Worm (Caenorhabditis elegans) whole organism, late embryonic: ENCODE data around the gene acd-4.

ENCODE experiments used
- ceh-14 ChIP-seq: sonication (generic microtip); optimal IDR thresholded peaks from 2 replicates; lab custom pipeline; 2016; ENCODE audit warnings: missing genotype, missing genetic modification characterization, missing compliant biosample characterization
- ceh-9 ChIP-seq: sonication (generic microtip); optimal IDR thresholded peaks from 2 replicates; lab custom pipeline; 2016; ENCODE audit warnings: mild to moderate bottlenecking, missing genetic modification characterization, inconsistent platforms, missing compliant biosample characterization
- lim-6 ChIP-seq: sonication (generic microtip); optimal IDR thresholded peaks from 2 replicates; lab custom pipeline; 2016; ENCODE audit warnings: missing genetic modification characterization, missing compliant biosample characterization
- pag-3 ChIP-seq: sonication (generic microtip); optimal IDR thresholded peaks from 2 replicates; lab custom pipeline; 2016; ENCODE audit warnings: missing compliant biosample characterization, missing genetic modification characterization, borderline replicate concordance
- pat-9 ChIP-seq: fragments of 200-800 bp; sonication (Bioruptor generic); optimal IDR thresholded peaks from 2 replicates; lab custom pipeline; 2018; ENCODE audit warnings: mild to moderate bottlenecking, missing genetic modification characterization, moderate library complexity, missing compliant biosample characterization
- pha-2 ChIP-seq: sonication (generic microtip); optimal IDR thresholded peaks from 2 replicates; lab custom pipeline; 2017; ENCODE audit warnings: mild to moderate bottlenecking, missing genetic modification characterization, missing compliant biosample characterization
- sox-2 ChIP-seq: fragments of 200-800 bp; sonication (Bioruptor generic); IDR thresholded peaks from 2 replicates; pipeline ENCODE4 v1.3.6; 2022; ENCODE audit warnings: missing genetic modification reagents, missing genetic modification characterization, missing compliant biosample characterization
- unc-42 ChIP-seq: sonication (generic microtip); optimal IDR thresholded peaks from 2 replicates; lab custom pipeline; 2016; ENCODE audit warnings: missing genotype, missing genetic modification characterization, missing compliant biosample characterization
- unc-55 ChIP-seq: sonication (generic microtip); optimal IDR thresholded peaks from 2 replicates; lab custom pipeline; 2017; ENCODE audit warnings: missing biosample characterization, missing genetic modification reagents, missing genetic modification characterization

The acd-4 gene

ce11 chrV:8687707-8688106 is 49.7 kb downstream of the acd-4 start, which contains the start of gene ZC190.8:
Gene ZC190.8, minus strand, starts transcription at chrV:8687807.
- TF ChIP-seq lim-6 (tag; lab: Kevin White, UChicago) (no peak), unc-42 (tag; lab: Kevin White, UChicago) (no peak), ceh-9 (tag; lab: Kevin White, UChicago) (no peak), unc-55 (GFP tag; lab: Kevin White, UChicago) (no peak), sox-2 (GFP tag; lab: Robert Waterston, UW) (no peak), pha-2 (no peak), pag-3 (tag; lab: Kevin White, UChicago) (no peak), pat-9 (tag; lab: Kevin White, UChicago) (no peak), ceh-14 (no peak)
